Fruit fly (Drosophila melanogaster) whole organism, embryonic: ENCODE data around the gene TotM.
A peak's percentile ranks its signal among the peaks of the same experiment; 100 is the strongest.

ENCODE experiments used
- Awh ChIP-seq: fragments of 200-800 bp; sonication (Bioruptor generic); IDR thresholded peaks from 2 replicates; pipeline ENCODE4, ENCODE4 v1.3.6; 2022; ENCODE audit warnings: missing biosample characterization, missing genetic modification characterization
- CG12071 ChIP-seq: fragments of 200-800 bp; sonication (Bioruptor generic); optimal IDR thresholded peaks from 3 replicates; lab custom pipeline; 2018; ENCODE audit warnings: missing biosample characterization, mild to moderate bottlenecking, missing genetic modification characterization
- CG12391 ChIP-seq: fragments of 200-800 bp; sonication (Bioruptor generic); optimal IDR thresholded peaks from 3 replicates; lab custom pipeline; 2018; ENCODE audit warnings: missing biosample characterization, mild to moderate bottlenecking, missing genetic modification characterization, moderate library complexity
- CG17385 ChIP-seq: fragments of 200-800 bp; sonication (Bioruptor generic); optimal IDR thresholded peaks from 3 replicates; lab custom pipeline; 2018; ENCODE audit warnings: missing biosample characterization, mild to moderate bottlenecking, missing genetic modification characterization
- CG17829 ChIP-seq: fragments of 200-800 bp; optimal IDR thresholded peaks from 2 replicates; lab custom pipeline; 2019; ENCODE audit warnings: missing biosample characterization, mild to moderate bottlenecking, missing genetic modification characterization, moderate library complexity
- CG4404 ChIP-seq: fragments of 200-800 bp; sonication (Bioruptor generic); IDR thresholded peaks from 2 replicates; pipeline ENCODE4 v1.3.6; 2022; ENCODE audit warnings: missing biosample characterization, missing genetic modification characterization
- CG5180 ChIP-seq: fragments of 200-800 bp; sonication (Bioruptor generic); optimal IDR thresholded peaks from 3 replicates; lab custom pipeline; 2017; ENCODE audit warnings: missing biosample characterization, missing genetic modification characterization, mild to moderate bottlenecking, moderate library complexity, missing genetic modification reagents
- CG8290 ChIP-seq, 3 experiments: fragments of 200-800 bp; sonication (Bioruptor generic); optimal IDR thresholded peaks; 2 replicates each; lab custom pipeline; 2016 to 2019; ENCODE audit warnings: missing biosample characterization in 3 of 3, missing genetic modification characterization in 3 of 3, mild to moderate bottlenecking in 2 of 3, moderate library complexity in 1 of 3
- CoRest ChIP-seq: fragments of 200-800 bp; sonication (Bioruptor generic); optimal IDR thresholded peaks from 3 replicates; lab custom pipeline; 2018; ENCODE audit warnings: missing biosample characterization, mild to moderate bottlenecking, missing genetic modification characterization, moderate library complexity
- Doc3 ChIP-seq: fragments of 200-800 bp; sonication (Bioruptor generic); IDR thresholded peaks from 3 replicates; pipeline ENCODE4 v1.3.6; 2022; ENCODE audit warnings: missing biosample characterization, missing genetic modification characterization; ENCODE audit not compliant: partially characterized antibody
- E2f2 ChIP-seq: fragments of 200-800 bp; sonication (Bioruptor generic); IDR thresholded peaks from 2 replicates; pipeline ENCODE4 v1.3.6; 2022; ENCODE audit warnings: missing biosample characterization, missing genetic modification characterization
- Gsc ChIP-seq: fragments of 200-800 bp; sonication (Bioruptor generic); IDR thresholded peaks from 2 replicates; pipeline ENCODE4 v1.3.6; 2022; ENCODE audit warnings: missing biosample characterization, missing genetic modification characterization
- H15 ChIP-seq: fragments of 200-800 bp; sonication (Bioruptor generic); IDR thresholded peaks from 3 replicates; pipeline ENCODE4 v1.3.6; 2022; ENCODE audit warnings: missing biosample characterization, missing genetic modification characterization
- Hmr ChIP-seq: fragments of 200-800 bp; sonication (Bioruptor generic); optimal IDR thresholded peaks from 3 replicates; lab custom pipeline; 2017; ENCODE audit warnings: mild to moderate bottlenecking, missing biosample characterization, missing genetic modification reagents, missing genetic modification characterization
- Lhr ChIP-seq: fragments of 200-800 bp; sonication (Bioruptor generic); optimal IDR thresholded peaks from 3 replicates; lab custom pipeline; 2017; ENCODE audit warnings: mild to moderate bottlenecking, missing biosample characterization, missing genetic modification reagents, missing genetic modification characterization
- Lpt ChIP-seq: fragments of >200 bp; optimal IDR thresholded peaks from 2 replicates; lab custom pipeline; 2018; ENCODE audit warnings: missing biosample characterization, missing genetic modification characterization
- Opbp ChIP-seq: fragments of 200-800 bp; sonication (Bioruptor generic); IDR thresholded peaks from 3 replicates; pipeline ENCODE4 v1.3.6; 2022; ENCODE audit warnings: missing biosample characterization, missing genetic modification characterization; ENCODE audit not compliant: partially characterized antibody
- PHDP ChIP-seq: fragments of 200-800 bp; sonication (Bioruptor generic); optimal IDR thresholded peaks from 3 replicates; lab custom pipeline; 2018; ENCODE audit warnings: missing biosample characterization, mild to moderate bottlenecking, missing genetic modification characterization, moderate library complexity
- Sox100B ChIP-seq: fragments of 200-800 bp; sonication (Bioruptor generic); optimal IDR thresholded peaks from 3 replicates; lab custom pipeline; 2018; ENCODE audit warnings: missing biosample characterization, mild to moderate bottlenecking, missing genetic modification characterization
- Sox102F ChIP-seq: fragments of 200-800 bp; sonication (Bioruptor generic); optimal IDR thresholded peaks from 2 replicates; lab custom pipeline; 2018; ENCODE audit warnings: missing biosample characterization, mild to moderate bottlenecking, missing genetic modification characterization, moderate library complexity
- Ssrp ChIP-seq: fragments of 200-800 bp; sonication (Bioruptor generic); optimal IDR thresholded peaks from 2 replicates; lab custom pipeline; 2018; ENCODE audit warnings: missing biosample characterization, mild to moderate bottlenecking, missing genetic modification characterization, moderate library complexity
- Stat92E ChIP-seq, 3 experiments: fragments of >200 bp in 2 of 3; fragments of 200-800 bp in 1 of 3; sonication (Bioruptor generic) in 1 of 3; optimal IDR thresholded peaks; 2 replicates each; lab custom pipeline; 2017 to 2019; ENCODE audit warnings: missing biosample characterization in 3 of 3, missing genetic modification characterization in 3 of 3, mild to moderate bottlenecking in 1 of 3, moderate library complexity in 1 of 3
- Xbp1 ChIP-seq: fragments of 200-800 bp; sonication (Bioruptor generic); optimal IDR thresholded peaks from 3 replicates; lab custom pipeline; 2016; ENCODE audit warnings: missing biosample characterization, mild to moderate bottlenecking, missing genetic modification characterization
- YL-1 ChIP-seq: fragments of 200-800 bp; sonication (Bioruptor generic); optimal IDR thresholded peaks from 3 replicates; lab custom pipeline; 2017; ENCODE audit warnings: missing biosample characterization, mild to moderate bottlenecking, missing genetic modification characterization
- ash1 ChIP-seq: fragments of 200-800 bp; sonication (Bioruptor generic); optimal IDR thresholded peaks from 2 replicates; lab custom pipeline; 2018; ENCODE audit warnings: missing biosample characterization, mild to moderate bottlenecking, missing genetic modification characterization
- bcd ChIP-seq: fragments of 200-800 bp; sonication (Bioruptor generic); optimal IDR thresholded peaks from 2 replicates; lab custom pipeline; 2017; ENCODE audit warnings: missing biosample characterization, mild to moderate bottlenecking, missing genetic modification characterization
- chif ChIP-seq, 2 experiments: fragments of 200-800 bp; sonication (Bioruptor generic); optimal IDR thresholded peaks; 3 replicates each; lab custom pipeline; 2016; ENCODE audit warnings: missing biosample characterization in 2 of 2, missing genetic modification characterization in 2 of 2
- dm ChIP-seq: fragments of 200-800 bp; sonication (Bioruptor generic); optimal IDR thresholded peaks from 3 replicates; lab custom pipeline; 2016; ENCODE audit warnings: missing biosample characterization, missing genetic modification characterization
- dmrt11E ChIP-seq: fragments of 200-800 bp; sonication (Bioruptor generic); optimal IDR thresholded peaks from 3 replicates; lab custom pipeline; 2018; ENCODE audit warnings: missing biosample characterization, mild to moderate bottlenecking, missing genetic modification characterization, moderate library complexity
- ewg ChIP-seq: fragments of 200-800 bp; sonication (Bioruptor generic); optimal IDR thresholded peaks from 3 replicates; lab custom pipeline; 2017; ENCODE audit warnings: mild to moderate bottlenecking, missing biosample characterization, missing genetic modification reagents, missing genetic modification characterization
- fd64A ChIP-seq: fragments of 200-800 bp; sonication (Bioruptor generic); optimal IDR thresholded peaks from 3 replicates; lab custom pipeline; 2018; ENCODE audit warnings: missing biosample characterization, mild to moderate bottlenecking, missing genetic modification characterization
- gem ChIP-seq: fragments of 200-800 bp; sonication (Bioruptor generic); optimal IDR thresholded peaks from 2 replicates; lab custom pipeline; 2019; ENCODE audit warnings: missing biosample characterization, mild to moderate bottlenecking, missing genetic modification characterization, moderate library complexity
- grn ChIP-seq: fragments of 200-800 bp; sonication (Bioruptor generic); optimal IDR thresholded peaks from 3 replicates; lab custom pipeline; 2017; ENCODE audit warnings: missing biosample characterization, missing genetic modification characterization
- kay ChIP-seq: fragments of 200-800 bp; sonication (Bioruptor generic); optimal IDR thresholded peaks from 2 replicates; lab custom pipeline; 2016; ENCODE audit warnings: missing biosample characterization, missing genetic modification characterization
- ken ChIP-seq: fragments of 200-800 bp; sonication (Bioruptor generic); IDR thresholded peaks from 3 replicates; pipeline ENCODE4 v1.3.6; 2022; ENCODE audit warnings: missing biosample characterization, missing genetic modification characterization
- oc ChIP-seq: fragments of 200-800 bp; sonication (Bioruptor generic); optimal IDR thresholded peaks from 2 replicates; lab custom pipeline; 2018; ENCODE audit warnings: missing biosample characterization, mild to moderate bottlenecking, missing genetic modification characterization, moderate library complexity
- phol ChIP-seq: fragments of 200-800 bp; sonication (Bioruptor generic); optimal IDR thresholded peaks from 3 replicates; lab custom pipeline; 2018; ENCODE audit warnings: missing biosample characterization, mild to moderate bottlenecking, missing genetic modification characterization, moderate library complexity
- sens ChIP-seq: fragments of 200-800 bp; sonication (Bioruptor generic); peaks from one replicate; lab custom pipeline; 2016; ENCODE audit warnings: missing biosample characterization, missing genetic modification characterization
- tin ChIP-seq: fragments of 200-800 bp; sonication (Bioruptor generic); optimal IDR thresholded peaks from 3 replicates; lab custom pipeline; 2016; ENCODE audit warnings: missing biosample characterization, missing genetic modification characterization
- vvl ChIP-seq: fragments of 200-800 bp; sonication (Bioruptor generic); IDR thresholded peaks from 2 replicates; pipeline ENCODE4 v1.3.6; 2022; ENCODE audit warnings: missing biosample characterization, missing genetic modification characterization

TotM gene

dm6 chr2L:5365841-5366240 lies 36.2 kb downstream of the TotM start (continued):
- TF ChIP-seq Sox100B (peak; percentile 26), fd64A (GFP tag; lab: Kevin White, UChicago) (no peak), Sox102F (peak; percentile 31), oc (no peak), Hmr (GFP tag; lab: Kevin White, UChicago) (peak; percentile 9), vvl (GFP tag; lab: Robert Waterston, UW) (0 out of 2 replicates have a peak, but pooled peaks have one; percentile 11), CoRest (tag; lab: Kevin White, UChicago) (peak; percentile 49), Opbp (GFP tag; lab: Robert Waterston, UW) (peak; percentile 34; the same call in 1 of the 3 replicates), phol (tag; lab: Kevin White, UChicago) (peak; percentile 24), Lhr (GFP tag; lab: Kevin White, UChicago) (peak; percentile 57), dmrt11E (tag; lab: Kevin White, UChicago) (peak; percentile 35), CG8290 (GFP tag; optimal IDR thresholded peaks at IDR 0.05; lab: Kevin White, UChicago) (peak; percentile 42), CG8290 (tag; optimal IDR thresholded peaks at IDR 0.05; lab: Kevin White, UChicago) (no peak), Ssrp (tag; lab: Kevin White, UChicago) (peak; percentile 8), PHDP (tag; lab: Kevin White, UChicago) (no peak), CG5180 (GFP tag; lab: Kevin White, UChicago) (no peak), CG17829 (tag; lab: Kevin White, UChicago) (peak; percentile 64), CG12391 (tag; lab: Kevin White, UChicago) (peak; percentile 44), E2f2 (GFP tag; lab: Robert Waterston, UW) (0 out of 2 replicates have a peak, but pooled peaks have one; percentile 18)

- TF ChIP-seq Lpt (GFP tag; lab: Kevin White, UChicago) (no peak), CG17385 (GFP tag; lab: Kevin White, UChicago) (no peak), Doc3 (no peak), Xbp1 (no peak), sens (GFP tag; lab: Kevin White, UChicago) (peak; percentile 54), CG4404 (GFP tag; lab: Robert Waterston, UW) (no peak), bcd (no peak), H15 (GFP tag; lab: Robert Waterston, UW) (no peak), Gsc (GFP tag; lab: Robert Waterston, UW) (no peak), Awh (no peak), kay (no peak), ewg (GFP tag; lab: Kevin White, UChicago) (no peak), dm (GFP tag; lab: Kevin White, UChicago) (no peak), CG12071 (no peak), grn (GFP tag; lab: Kevin White, UChicago) (peak; percentile 25), gem (tag; lab: Kevin White, UChicago) (peak; percentile 5), ash1 (GFP tag; lab: Kevin White, UChicago) (no peak), chif (GFP tag; optimal IDR thresholded peaks at IDR 0.05; lab: Kevin White, UChicago) (no peak), ken (GFP tag; lab: Robert Waterston, UW) (no peak), YL-1 (GFP tag; lab: Kevin White, UChicago) (no peak), tin (GFP tag; lab: Kevin White, UChicago) (no peak), Stat92E (GFP tag; optimal IDR thresholded peaks at IDR 0.05; lab: Kevin White, UChicago) (no peak)
Measured at dm6 chr2L:5367983-5368382, 38.3 kb downstream of the TotM start.
